Worm (Caenorhabditis elegans) whole organism, L4 larva: ENCODE measurements around the gene clhm-1.

Experiments used
- R02D3.7 ChIP-seq: fragments of 150-350 bp; sonication (generic microtip); optimal IDR thresholded peaks from 3 replicates; lab custom pipeline; 2014; ENCODE audit warnings: missing biosample characterization, missing genetic modification characterization
- Y48G9A.11 ChIP-seq: fragments of 200-800 bp; sonication (Bioruptor generic); IDR thresholded peaks from 2 replicates; pipeline ENCODE4 v1.3.6; 2022; ENCODE audit warnings: missing genetic modification reagents, missing genetic modification characterization, missing compliant biosample characterization
- aly-2 ChIP-seq: sonication (generic microtip); optimal IDR thresholded peaks from 2 replicates; lab custom pipeline; 2018; ENCODE audit warnings: missing biosample characterization, missing genetic modification characterization
- attf-4 ChIP-seq: sonication (generic microtip); optimal IDR thresholded peaks from 3 replicates; lab custom pipeline; 2017; ENCODE audit warnings: missing biosample characterization, missing genetic modification characterization
- ceh-44 ChIP-seq: fragments of 200-800 bp; sonication (Bioruptor generic); IDR thresholded peaks from 2 replicates; pipeline ENCODE4 v1.3.6; 2022; ENCODE audit warnings: missing genetic modification reagents, missing genetic modification characterization, missing compliant biosample characterization
- daf-16 ChIP-seq, 3 experiments: sonication (generic microtip); optimal IDR thresholded peaks; 2 replicates each; lab custom pipeline; 2016 to 2017; ENCODE audit warnings: missing genetic modification characterization in 3 of 3, missing genetic modification reagents in 3 of 3, mild to moderate bottlenecking in 2 of 3, missing compliant biosample characterization in 2 of 3, missing biosample characterization in 1 of 3, moderate library complexity in 1 of 3
- egl-43 ChIP-seq: fragments of 200-800 bp; sonication (Bioruptor generic); IDR thresholded peaks from 2 replicates; pipeline ENCODE4 v1.3.6; 2022; ENCODE audit warnings: missing genetic modification reagents, missing genetic modification characterization, missing compliant biosample characterization
- nhr-102 ChIP-seq: sonication (generic microtip); optimal IDR thresholded peaks from 2 replicates; lab custom pipeline; 2016; ENCODE audit warnings: mild to moderate bottlenecking, missing genetic modification characterization, moderate library complexity, missing compliant biosample characterization
- pqm-1 ChIP-seq: sonication (generic microtip); optimal IDR thresholded peaks from 2 replicates; lab custom pipeline; 2017; ENCODE audit warnings: missing biosample characterization, missing genetic modification characterization

DNA sequence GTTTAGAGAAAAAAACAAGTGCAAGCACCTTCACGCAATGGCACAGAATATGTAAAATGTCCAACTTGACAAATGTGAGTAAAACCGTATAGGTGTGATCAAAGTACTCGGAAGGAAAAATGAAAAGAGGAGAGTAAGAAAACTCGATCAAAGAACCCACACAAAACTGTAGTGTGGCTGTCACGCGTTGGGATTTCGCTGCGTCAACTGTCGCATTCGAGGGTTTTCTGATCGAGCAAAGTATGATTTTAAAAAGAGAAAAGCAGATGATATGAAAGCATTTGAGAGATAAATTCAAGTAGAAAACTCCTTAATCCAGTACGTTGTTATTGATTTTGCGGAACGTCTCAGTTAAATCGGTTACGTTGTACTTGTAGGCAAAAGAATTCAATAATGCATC lies 21.0 kb upstream of the clhm-1 start:
- no peak for TF ChIP-seq R02D3.7
- TF ChIP-seq ceh-44 (GFP tag; lab: Robert Waterston, UW), result no peak
- TF ChIP-seq pqm-1 (tag; lab: Kevin White, UChicago), result no peak
- TF ChIP-seq daf-16 (GFP tag; optimal IDR thresholded peaks at IDR 0.05; lab: Kevin White, UChicago), result no peak
- peak; percentile 22 for TF ChIP-seq daf-16 (tag; optimal IDR thresholded peaks at IDR 0.05; lab: Kevin White, UChicago)
- no peak for TF ChIP-seq attf-4 (tag; lab: Kevin White, UChicago)
- TF ChIP-seq Y48G9A.11 (GFP tag; lab: Robert Waterston, UW), result no peak
- TF ChIP-seq egl-43 (GFP tag; lab: Robert Waterston, UW), result no peak
- TF ChIP-seq aly-2, result no peak
- no peak for TF ChIP-seq nhr-102 (tag; lab: Kevin White, UChicago)
